Worm (Caenorhabditis elegans): ENCODE data around the gene nhl-1.

ce11 chrIII:9143911-9144310 lies 9.8 kb downstream of the nhl-1 start, which contains the start of gene ZK512.11:
- TF ChIP-seq skn-1 (tag; optimal IDR thresholded peaks at IDR 0.05) (no peak), nhr-12 (tag; optimal IDR thresholded peaks at IDR 0.05) (no peak), nhr-43 (tag; optimal IDR thresholded peaks at IDR 0.05; ENCODE audit: poor library complexity, severe bottlenecking) (no peak), pha-4 (tag; optimal IDR thresholded peaks at IDR 0.05) (no peak), mdl-1 (tag; optimal IDR thresholded peaks at IDR 0.05) (no peak), lin-39 (tag; optimal IDR thresholded peaks at IDR 0.05) (no peak), tbx-2 (tag; optimal IDR thresholded peaks at IDR 0.05) (no peak), ama-1 (optimal IDR thresholded peaks at IDR 0.05) (no peak), fkh-10 (GFP tag; optimal IDR thresholded peaks at IDR 0.05) (no peak), daf-12 (tag; optimal IDR thresholded peaks at IDR 0.05) (no peak), unc-62 (GFP tag; optimal IDR thresholded peaks at IDR 0.05) (no peak), elt-1 (tag; optimal IDR thresholded peaks at IDR 0.05) (no peak), ceh-82 (tag; optimal IDR thresholded peaks at IDR 0.05) (no peak), ztf-11 (tag; optimal IDR thresholded peaks at IDR 0.05) (no peak)

Data from whole organism, L3 larva.